Worm (Caenorhabditis elegans): Measurements from ENCODE around the gene F48F5.8.

Gene F48F5.8

DNA sequence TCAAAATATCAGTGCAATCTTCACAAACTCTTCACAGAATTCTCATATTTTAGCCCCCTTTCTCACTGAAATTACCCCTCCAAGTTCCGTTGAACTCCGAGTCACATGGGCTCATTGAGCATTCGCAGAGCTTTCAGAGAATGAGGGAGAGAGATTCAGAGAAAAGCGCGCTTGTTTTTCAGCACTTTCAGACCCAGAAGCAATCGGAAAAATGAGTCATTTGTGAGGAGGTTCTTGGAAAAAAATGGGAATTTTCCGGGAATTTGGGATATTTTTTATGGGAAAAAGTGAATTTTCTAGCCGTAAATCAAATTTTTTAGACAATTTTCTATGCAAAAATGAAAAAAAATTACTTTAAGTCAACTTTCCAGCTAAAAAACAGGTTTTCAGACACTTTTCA lies 22.3 kb upstream of the F48F5.8 start:
- no peak for TF ChIP-seq C08G9.2 (tag; optimal IDR thresholded peaks at IDR 0.05)
- TF ChIP-seq lim-6 (tag; optimal IDR thresholded peaks at IDR 0.05): no peak
- TF ChIP-seq madf-2 (tag; optimal IDR thresholded peaks at IDR 0.05): no peak
- no peak for TF ChIP-seq ets-4 (tag; optimal IDR thresholded peaks at IDR 0.05)
- no peak for TF ChIP-seq unc-55 (GFP tag; optimal IDR thresholded peaks at IDR 0.05)
- no peak for TF ChIP-seq ceh-24 (tag; optimal IDR thresholded peaks at IDR 0.05)
- no peak for TF ChIP-seq K02D7.2 (tag; optimal IDR thresholded peaks at IDR 0.05)
- TF ChIP-seq ceh-9 (tag; optimal IDR thresholded peaks at IDR 0.05): no peak
- TF ChIP-seq tbx-2 (tag; optimal IDR thresholded peaks at IDR 0.05): no peak
- TF ChIP-seq Y22D7AL.16 (tag; optimal IDR thresholded peaks at IDR 0.05): no peak
- no peak for TF ChIP-seq mec-3 (tag; optimal IDR thresholded peaks at IDR 0.05; ENCODE audit: borderline replicate concordance)
- no peak for TF ChIP-seq pros-1 (tag; optimal IDR thresholded peaks at IDR 0.05)

DNA sequence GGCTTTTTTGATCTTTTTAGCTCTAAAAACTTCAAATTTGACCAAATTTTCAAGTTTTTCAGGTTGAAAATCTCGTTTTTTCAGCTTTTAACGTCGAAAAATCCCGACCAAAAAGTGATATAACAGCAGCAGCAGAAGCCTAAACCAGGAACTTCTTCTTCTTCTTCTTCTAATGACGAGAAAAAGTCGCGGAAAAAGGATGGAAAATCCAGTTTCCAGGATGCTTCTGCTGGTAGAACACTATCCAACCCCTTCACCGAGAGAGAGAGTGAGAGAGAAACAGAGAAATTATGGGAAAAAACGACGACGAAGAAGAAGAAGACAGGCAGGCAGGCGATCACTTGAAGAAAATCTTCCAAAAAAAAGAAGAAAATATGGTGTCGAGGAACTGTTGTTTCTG lies 18.3 kb upstream of the F48F5.8 start:
- TF ChIP-seq fkh-6 (tag; optimal IDR thresholded peaks at IDR 0.05): no peak
- no peak for TF ChIP-seq lin-11 (tag; optimal IDR thresholded peaks at IDR 0.05)
- TF ChIP-seq syd-9 (tag; optimal IDR thresholded peaks at IDR 0.05): no peak
- TF ChIP-seq ceh-19 (GFP tag; optimal IDR thresholded peaks at IDR 0.05): no peak
- TF ChIP-seq ztf-16 (tag; optimal IDR thresholded peaks at IDR 0.05): no peak
- no peak for TF ChIP-seq che-1 (tag; optimal IDR thresholded peaks at IDR 0.05)
- no peak for TF ChIP-seq ttx-3 (tag; optimal IDR thresholded peaks at IDR 0.05)
- TF ChIP-seq F13H6.1 (tag; optimal IDR thresholded peaks at IDR 0.05): no peak
- TF ChIP-seq mec-3 (tag; optimal IDR thresholded peaks at IDR 0.05; ENCODE audit: borderline replicate concordance): no peak
- no peak for TF ChIP-seq hlh-13 (GFP tag; optimal IDR thresholded peaks at IDR 0.05)
- TF ChIP-seq gmeb-2 (tag; optimal IDR thresholded peaks at IDR 0.05): no peak
- no peak for TF ChIP-seq C38D4.7 (GFP tag; optimal IDR thresholded peaks at IDR 0.05)
- TF ChIP-seq ceh-18 (tag; optimal IDR thresholded peaks at IDR 0.05): no peak
- TF ChIP-seq K09A11.1 (tag; optimal IDR thresholded peaks at IDR 0.05; ENCODE audit: insufficient read depth): no peak
- TF ChIP-seq unc-55 (GFP tag; optimal IDR thresholded peaks at IDR 0.05): no peak

DNA sequence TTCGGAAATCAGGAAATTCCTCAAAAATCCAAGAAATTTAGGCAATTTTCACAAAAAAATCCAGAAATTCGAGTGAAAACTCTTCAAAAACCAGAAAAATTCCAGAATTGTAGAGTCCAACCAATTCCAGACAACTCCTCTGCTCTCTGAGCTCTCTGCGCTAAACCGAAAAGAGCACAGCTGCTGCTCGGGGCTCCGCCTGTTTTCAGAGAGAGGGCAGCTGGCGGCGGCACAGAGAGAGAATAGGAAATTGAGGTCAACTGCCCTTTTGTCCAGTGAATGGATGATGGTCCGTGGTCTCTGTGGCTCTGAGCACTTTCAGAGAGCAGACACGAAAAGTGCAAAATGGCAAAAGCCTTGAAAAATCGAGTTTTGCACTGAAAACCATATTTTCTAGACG lies 16.1 kb upstream of the F48F5.8 start:
- no peak for TF ChIP-seq ceh-18 (tag; optimal IDR thresholded peaks at IDR 0.05)
- no peak for TF ChIP-seq ahr-1 (tag; optimal IDR thresholded peaks at IDR 0.05)
- TF ChIP-seq elt-4 (tag; optimal IDR thresholded peaks at IDR 0.05): no peak
- no peak for TF ChIP-seq ztf-16 (tag; optimal IDR thresholded peaks at IDR 0.05)

DNA sequence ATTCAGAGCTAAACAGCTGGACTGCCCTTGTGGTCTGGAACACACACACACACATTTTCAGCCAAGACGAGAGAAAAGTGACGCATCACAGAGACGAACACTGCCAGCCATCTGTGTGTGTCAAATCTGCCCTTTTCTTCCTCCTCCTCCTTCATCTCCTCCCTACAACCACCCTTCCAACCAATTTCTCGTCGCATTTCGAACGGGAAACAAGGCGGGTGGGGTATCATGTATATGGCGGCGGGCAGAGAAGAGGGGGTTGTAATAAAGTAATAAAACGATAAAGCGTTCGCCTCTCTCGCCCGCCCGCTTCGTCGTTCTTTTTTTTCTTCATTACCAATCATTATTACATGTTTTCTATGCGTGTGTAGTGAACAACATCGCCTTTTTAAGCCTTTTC lies 14.9 kb upstream of the F48F5.8 start:
- TF ChIP-seq unc-55 (GFP tag; optimal IDR thresholded peaks at IDR 0.05) (peak; percentile 41), sox-4 (tag; optimal IDR thresholded peaks at IDR 0.05) (peak; percentile 14), pha-2 (tag; optimal IDR thresholded peaks at IDR 0.05) (peak; percentile 49), tbx-2 (tag; optimal IDR thresholded peaks at IDR 0.05) (no peak), ets-4 (tag; optimal IDR thresholded peaks at IDR 0.05) (no peak)

ce11 chrV:20411659-20412058 lies 13.5 kb upstream of the F48F5.8 start, which contains the start of gene F53H2.3:
F53H2.3 (minus strand) TSS chrV:20411759.
- no peak for TF ChIP-seq T23F11.4 (GFP tag; optimal IDR thresholded peaks at IDR 0.05)
- no peak for TF ChIP-seq unc-86 (tag; optimal IDR thresholded peaks at IDR 0.05)
- no peak for TF ChIP-seq fkh-10 (GFP tag; optimal IDR thresholded peaks at IDR 0.05)
- no peak for TF ChIP-seq zip-5 (tag; optimal IDR thresholded peaks at IDR 0.05)
- no peak for TF ChIP-seq ceh-34 (tag; optimal IDR thresholded peaks at IDR 0.05)
- TF ChIP-seq hlh-8 (tag; optimal IDR thresholded peaks at IDR 0.05): no peak
- no peak for TF ChIP-seq ceh-9 (tag; optimal IDR thresholded peaks at IDR 0.05)
- no peak for TF ChIP-seq elt-4 (tag; optimal IDR thresholded peaks at IDR 0.05)
- TF ChIP-seq C08G9.2 (tag; optimal IDR thresholded peaks at IDR 0.05): no peak
- TF ChIP-seq sox-2 (GFP tag; IDR thresholded peaks at IDR 0.05): no peak
- TF ChIP-seq pros-1 (tag; optimal IDR thresholded peaks at IDR 0.05): no peak
- no peak for TF ChIP-seq odd-2 (tag; optimal IDR thresholded peaks at IDR 0.05)
- TF ChIP-seq rnt-1 (tag; optimal IDR thresholded peaks at IDR 0.05): no peak
- no peak for TF ChIP-seq ref-2 (tag; optimal IDR thresholded peaks at IDR 0.05)
- no peak for TF ChIP-seq dve-1 (tag; optimal IDR thresholded peaks at IDR 0.05)

Measured in whole organism, late embryonic.